Worm (Caenorhabditis elegans) whole organism, L4/young adult: ENCODE data around the gene F59E12.8.

ENCODE experiments used
- W03F9.2 ChIP-seq: fragments of 150-350 bp; optimal IDR thresholded peaks from 2 replicates; lab custom pipeline; 2014; ENCODE audit warnings: missing biosample characterization, missing genetic modification characterization
- dao-5 ChIP-seq: sonication (generic microtip); optimal IDR thresholded peaks from 2 replicates; lab custom pipeline; 2016; ENCODE audit warnings: missing genotype, missing genetic modification characterization, moderate library complexity, missing compliant biosample characterization
- him-1 ChIP-seq: sonication (generic microtip); optimal IDR thresholded peaks from 2 replicates; lab custom pipeline; 2016; ENCODE audit warnings: missing genotype, missing genetic modification reagents, missing genetic modification characterization, missing compliant biosample characterization

DNA sequence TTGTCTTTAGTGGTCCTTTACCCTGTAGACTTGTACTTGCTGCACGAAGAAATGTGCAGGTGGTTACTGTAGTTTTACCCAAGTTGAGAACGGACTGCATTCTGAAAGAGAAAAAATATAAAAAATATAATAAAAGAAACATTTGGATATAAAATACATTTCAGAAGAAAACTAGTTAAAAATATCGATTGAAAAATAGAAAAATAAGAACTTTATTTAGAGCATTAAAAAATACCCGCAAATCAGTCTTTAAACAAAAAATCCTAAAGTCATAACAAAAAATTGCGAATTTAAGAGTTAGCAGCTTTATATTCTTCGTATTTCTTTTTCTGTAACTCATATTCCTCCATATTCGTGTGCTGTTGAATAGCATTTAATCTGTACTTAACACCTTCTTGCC is 32.1 kb upstream of the F59E12.8 start, which contains the start of gene C25H3.7:
- TF ChIP-seq him-1 (tag; lab: Kevin White, UChicago) (no peak), W03F9.2 (tag; lab: Kevin White, UChicago) (no peak), dao-5 (tag; lab: Kevin White, UChicago) (no peak)
